Worm (Caenorhabditis elegans) whole organism, mixed stage, embryonic: ENCODE data around the gene srw-107.

Experiments used
- M03D4.4 ChIP-seq: sonication (generic microtip); optimal IDR thresholded peaks from 2 replicates; lab custom pipeline; 2017; ENCODE audit warnings: mild to moderate bottlenecking, missing genetic modification characterization, missing compliant biosample characterization
- lsy-2 ChIP-seq: fragments of 150-350 bp; optimal IDR thresholded peaks from 2 replicates; lab custom pipeline; 2014; ENCODE audit warnings: missing biosample characterization, missing genetic modification characterization
- nhr-12 ChIP-seq: fragments of 150-350 bp; optimal IDR thresholded peaks from 2 replicates; lab custom pipeline; 2014; ENCODE audit warnings: missing biosample characterization, missing genetic modification characterization
- nhr-2 ChIP-seq: fragments of 150-350 bp; optimal IDR thresholded peaks from 2 replicates; lab custom pipeline; 2014; ENCODE audit warnings: missing biosample characterization, missing genetic modification characterization
- nhr-237 ChIP-seq: fragments of 150-350 bp; optimal IDR thresholded peaks from 2 replicates; lab custom pipeline; 2014; ENCODE audit warnings: missing biosample characterization, missing genetic modification characterization
- pha-4 ChIP-seq: fragments of 150-350 bp; optimal IDR thresholded peaks from 2 replicates; lab custom pipeline; 2018; ENCODE audit warnings: missing biosample characterization, missing genetic modification reagents, missing genetic modification characterization
- snpc-4 ChIP-seq: fragments of 150-350 bp; optimal IDR thresholded peaks from 2 replicates; lab custom pipeline; 2014; ENCODE audit warnings: missing biosample characterization, missing genetic modification characterization
- unc-39 ChIP-seq: fragments of 150-350 bp; optimal IDR thresholded peaks from 2 replicates; lab custom pipeline; 2014; ENCODE audit warnings: missing biosample characterization, missing genetic modification characterization
- unc-62 ChIP-seq: fragments of 150-350 bp; optimal IDR thresholded peaks from 2 replicates; lab custom pipeline; 2014; ENCODE audit warnings: missing biosample characterization, missing genetic modification reagents, missing genetic modification characterization
- ztf-11 ChIP-seq: fragments of 150-350 bp; optimal IDR thresholded peaks from 2 replicates; lab custom pipeline; 2014; ENCODE audit warnings: missing biosample characterization, missing genetic modification characterization

DNA sequence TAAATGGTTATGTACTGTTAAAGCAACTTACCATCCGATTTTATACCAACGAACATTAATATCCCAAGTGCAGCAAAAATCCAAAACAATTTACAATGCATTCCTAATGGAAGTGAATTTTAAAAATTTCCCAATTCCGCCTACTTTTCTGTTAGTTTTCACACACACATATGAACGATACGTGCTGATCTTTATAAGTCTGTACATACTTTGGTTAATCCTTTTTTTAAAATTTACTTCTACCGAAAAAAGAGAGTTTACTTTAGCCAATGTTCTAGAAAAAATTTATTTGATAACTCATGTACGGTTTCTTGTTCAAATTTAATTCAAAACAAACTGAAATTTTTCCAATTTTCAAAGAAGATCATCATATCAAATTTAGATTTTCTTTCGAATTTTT is 3.6 kb upstream of the srw-107 start, which contains the start of gene R11G11.16:
- no peak for TF ChIP-seq nhr-12 (tag; lab: Kevin White, UChicago)
- TF ChIP-seq pha-4 (tag; lab: Kevin White, UChicago): no peak
- no peak for TF ChIP-seq M03D4.4 (tag; lab: Kevin White, UChicago)
- no peak for TF ChIP-seq unc-62
- TF ChIP-seq ztf-11 (tag; lab: Kevin White, UChicago): no peak
- TF ChIP-seq snpc-4 (tag; lab: Kevin White, UChicago): no peak
- no peak for TF ChIP-seq unc-39 (tag; lab: Kevin White, UChicago)
- no peak for TF ChIP-seq nhr-2 (tag; lab: Kevin White, UChicago)
- TF ChIP-seq nhr-237: no peak
- no peak for TF ChIP-seq lsy-2 (tag; lab: Kevin White, UChicago)
